Fruit fly (Drosophila melanogaster) whole organism, pupa: ENCODE results near the gene CG33710.

Experiments
- CG12605 ChIP-seq: fragments of 200-800 bp; sonication (Bioruptor generic); IDR thresholded peaks from 2 replicates; pipeline ENCODE4 v1.3.6; 2022; ENCODE audit warnings: missing biosample characterization, missing genetic modification characterization
- CG8301 ChIP-seq: fragments of 200-800 bp; sonication (Bioruptor generic); optimal IDR thresholded peaks from 2 replicates; lab custom pipeline; 2018; ENCODE audit warnings: missing biosample characterization, mild to moderate bottlenecking, missing genetic modification characterization
- Pif1B ChIP-seq: fragments of 200-800 bp; sonication (Bioruptor generic); optimal IDR thresholded peaks from 3 replicates; lab custom pipeline; 2016; ENCODE audit warnings: missing biosample characterization, missing genetic modification characterization
- rn ChIP-seq: fragments of 200-800 bp; sonication (Bioruptor generic); IDR thresholded peaks from 2 replicates; pipeline ENCODE4 v1.3.6; 2022; ENCODE audit warnings: missing biosample characterization, missing genetic modification characterization

DNA sequence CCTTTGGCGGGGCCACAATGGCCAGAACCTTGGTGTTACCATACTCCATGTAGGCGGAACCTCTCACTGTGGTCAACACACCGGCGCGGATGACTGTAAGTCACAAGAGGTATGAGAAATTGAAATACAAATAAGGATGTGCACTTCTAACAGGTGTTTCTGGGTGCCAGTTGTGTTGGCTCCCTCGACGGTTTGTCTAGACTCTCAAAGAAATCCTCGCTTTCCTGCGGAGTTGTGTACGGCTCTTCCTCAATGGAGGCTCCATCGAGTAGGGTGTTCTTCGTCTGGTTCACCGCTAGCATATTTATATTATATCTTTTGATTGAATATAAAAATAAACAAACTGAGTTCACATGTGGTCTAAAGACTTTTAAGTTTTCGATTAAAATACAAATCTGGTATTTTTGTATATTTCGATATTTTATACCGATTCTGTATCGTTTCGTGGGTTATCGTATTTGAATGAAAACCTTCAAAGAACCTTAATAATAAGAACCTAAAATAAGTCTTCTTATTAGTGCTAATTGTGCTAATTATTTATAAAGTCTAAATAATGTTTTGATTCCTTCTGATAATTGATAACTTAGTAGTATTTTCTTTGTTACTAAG lies 39.2 kb downstream of the CG33710 start, which contains the start of gene Mtr3:
- TF ChIP-seq Pif1B (no peak), CG12605 (GFP tag; lab: Robert Waterston, UW) (no peak), CG8301 (no peak), rn (no peak)
